Worm (Caenorhabditis elegans) whole organism, L3 larva: ENCODE measurements around the gene str-96.

Source experiments
- ama-1 ChIP-seq: fragments of 150-350 bp; optimal IDR thresholded peaks from 2 replicates; lab custom pipeline; 2018
- fkh-10 ChIP-seq: sonication (generic microtip); optimal IDR thresholded peaks from 2 replicates; lab custom pipeline; 2017; ENCODE audit warnings: missing biosample characterization, missing genetic modification reagents, missing genetic modification characterization
- nfya-1 ChIP-seq: sonication (generic microtip); optimal IDR thresholded peaks from 2 replicates; lab custom pipeline; 2017; ENCODE audit warnings: missing genetic modification characterization, mild to moderate bottlenecking, missing compliant biosample characterization, antibody characterized with exemption, moderate library complexity; ENCODE audit not compliant: insufficient read depth
- nhr-11 ChIP-seq: fragments of 150-350 bp; optimal IDR thresholded peaks from 2 replicates; lab custom pipeline; 2014; ENCODE audit warnings: missing biosample characterization, missing genetic modification characterization
- nhr-237 ChIP-seq: fragments of 150-350 bp; optimal IDR thresholded peaks from 2 replicates; lab custom pipeline; 2014; ENCODE audit warnings: missing biosample characterization, missing genetic modification characterization
- pha-4 ChIP-seq: fragments of 150-350 bp; optimal IDR thresholded peaks from 2 replicates; lab custom pipeline; 2014; ENCODE audit warnings: missing biosample characterization, missing genetic modification reagents, missing genetic modification characterization
- snpc-4 ChIP-seq: fragments of 150-350 bp; optimal IDR thresholded peaks from 2 replicates; lab custom pipeline; 2014; ENCODE audit warnings: missing biosample characterization, missing genetic modification characterization
- unc-39 ChIP-seq: sonication (generic microtip); optimal IDR thresholded peaks from 4 replicates; lab custom pipeline; 2017; ENCODE audit warnings: missing biosample characterization, missing genetic modification characterization

ce11 chrV:15268302-15268701, 25.5 kb downstream of the str-96 start, which contains the start of gene srw-22:
- TF ChIP-seq pha-4 (tag; lab: Kevin White, UChicago) (no peak), snpc-4 (tag; lab: Kevin White, UChicago) (no peak), nfya-1 (no peak), unc-39 (tag; lab: Kevin White, UChicago) (no peak), nhr-237 (tag; lab: Kevin White, UChicago) (no peak), ama-1 (lab: Kevin White, UChicago) (no peak), fkh-10 (GFP tag; lab: Kevin White, UChicago) (no peak), nhr-11 (tag; lab: Kevin White, UChicago) (no peak)
